Worm (Caenorhabditis elegans): ENCODE measurements around the gene str-252.

DNA sequence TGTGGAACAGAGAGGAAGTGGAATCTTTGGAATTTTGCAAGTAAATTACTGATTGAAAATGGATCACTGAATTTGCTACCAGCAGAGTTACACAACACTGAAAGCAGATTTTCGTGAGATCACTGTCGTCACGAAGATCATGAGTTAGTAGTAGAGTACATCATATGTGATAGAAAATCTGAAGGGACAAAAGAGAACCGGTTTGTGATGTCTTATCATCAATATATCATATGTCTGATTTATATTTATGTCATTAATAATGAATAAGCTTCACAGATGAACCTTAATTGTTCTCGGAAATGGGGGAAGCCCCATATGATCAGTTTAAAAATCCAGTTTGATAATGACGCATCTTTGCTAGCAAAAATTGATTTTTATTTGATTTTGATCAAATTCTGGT lies 19.8 kb downstream of the str-252 start:
- TF ChIP-seq unc-55 (GFP tag; optimal IDR thresholded peaks at IDR 0.05) (no peak), unc-62 (GFP tag; optimal IDR thresholded peaks at IDR 0.05) (no peak), R02D3.7 (tag; optimal IDR thresholded peaks at IDR 0.05) (no peak), nhr-11 (tag; optimal IDR thresholded peaks at IDR 0.05) (no peak), ceh-82 (tag; optimal IDR thresholded peaks at IDR 0.05) (no peak), dmd-4 (tag; optimal IDR thresholded peaks at IDR 0.05) (no peak), aly-2 (tag; optimal IDR thresholded peaks at IDR 0.05) (no peak), lsy-2 (tag; optimal IDR thresholded peaks at IDR 0.05) (no peak), nhr-12 (tag; optimal IDR thresholded peaks at IDR 0.05) (no peak), nhr-6 (tag; optimal IDR thresholded peaks at IDR 0.05) (no peak), sma-9 (GFP tag; optimal IDR thresholded peaks at IDR 0.05) (no peak), sma-9 (tag; optimal IDR thresholded peaks at IDR 0.05) (no peak), crh-2 (tag; optimal IDR thresholded peaks at IDR 0.05) (no peak), mab-5 (tag; optimal IDR thresholded peaks at IDR 0.05) (no peak), egl-27 (tag; optimal IDR thresholded peaks at IDR 0.05) (no peak)
